Fruit fly (Drosophila melanogaster): ENCODE data around the gene Efa6.

DNA sequence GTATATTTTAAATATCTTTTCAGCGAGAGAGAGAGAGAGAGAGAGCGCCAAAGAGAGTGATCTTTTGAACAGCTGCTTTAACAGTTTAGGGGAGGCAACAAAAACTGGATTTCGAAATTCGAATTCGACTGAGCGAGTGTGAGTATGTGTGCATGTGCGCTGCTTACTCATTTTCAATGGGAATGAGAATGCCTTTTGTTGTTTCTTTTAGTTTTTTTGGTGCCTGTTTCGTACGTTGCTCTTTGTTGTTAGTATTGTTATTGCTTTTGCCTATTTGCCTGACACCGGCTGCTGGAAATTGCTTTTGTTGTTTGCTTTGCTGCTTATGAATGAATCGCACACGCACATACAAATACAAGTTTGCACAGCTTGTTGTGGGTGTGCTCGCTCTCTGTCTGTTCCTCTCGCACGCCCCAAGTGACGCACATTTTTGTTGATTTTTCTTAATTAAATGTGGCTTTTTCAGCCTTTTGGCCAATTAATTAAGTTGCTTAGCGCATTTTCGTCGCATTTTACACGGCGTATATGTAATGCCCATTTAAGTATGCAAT, 39.4 kb downstream of the Efa6 start:
- TF ChIP-seq zfh2 (GFP tag; optimal IDR thresholded peaks at IDR 0.05) (peak; percentile 13), Stat92E (GFP tag; optimal IDR thresholded peaks at IDR 0.05) (no peak), Dip2 (GFP tag; IDR thresholded peaks at IDR 0.05) (no peak), CG31365 (tag; optimal IDR thresholded peaks at IDR 0.05) (peak; percentile 62), br (optimal IDR thresholded peaks at IDR 0.05) (no peak), zf30C (GFP tag; optimal IDR thresholded peaks at IDR 0.05) (no peak)
